Worm (Caenorhabditis elegans): ENCODE measurements around the gene F38E9.4.

DNA sequence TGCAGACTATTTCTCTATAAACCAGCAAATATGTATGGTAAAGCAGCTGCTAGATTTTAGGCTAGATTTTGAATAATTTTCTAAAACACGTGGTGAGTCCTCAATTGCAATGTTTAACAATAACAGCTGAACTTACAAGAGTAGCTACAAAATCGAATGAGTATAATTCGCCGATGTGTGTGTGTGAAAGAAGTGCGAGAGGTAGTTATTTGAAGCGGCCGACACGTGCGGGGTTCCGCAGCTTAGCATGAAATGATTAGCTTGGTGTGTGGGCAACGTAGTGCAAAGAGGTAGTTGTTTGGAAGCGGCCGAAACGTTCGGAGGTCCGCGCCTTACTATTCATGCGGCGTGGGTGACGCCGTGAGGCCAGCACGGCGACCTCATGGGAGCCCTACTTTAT lies 17.1 kb downstream of the F38E9.4 start:
- no peak for TF ChIP-seq C06A6.2 (GFP tag; conservative IDR thresholded peaks at IDR 0.05)
- TF ChIP-seq unc-130 (GFP tag; optimal IDR thresholded peaks at IDR 0.05), result no peak
- no peak for TF ChIP-seq pha-4 (tag; optimal IDR thresholded peaks at IDR 0.05)
- TF ChIP-seq sea-2 (GFP tag; IDR thresholded peaks at IDR 0.05), result no peak
- no peak for TF ChIP-seq let-526 (GFP tag; IDR thresholded peaks at IDR 0.05)
